Fruit fly (Drosophila melanogaster) whole organism, wandering third instar larva: ENCODE results near the gene CG7829.

Experiments used
- Myc ChIP-seq: fragments of >200 bp; optimal IDR thresholded peaks from 2 replicates; lab custom pipeline; 2017
- OdsH ChIP-seq: fragments of 200-800 bp; sonication (Bioruptor generic); optimal IDR thresholded peaks from 2 replicates; lab custom pipeline; 2016; ENCODE audit warnings: missing biosample characterization, mild to moderate bottlenecking, missing genetic modification characterization
- jim ChIP-seq: fragments of 175-275, 200-325 bp; sonication (Bioruptor generic); optimal IDR thresholded peaks from 2 replicates; lab custom pipeline; 2016; ENCODE audit warnings: missing biosample characterization, mild to moderate bottlenecking, missing genetic modification characterization
- usp ChIP-seq: fragments of >200 bp; optimal IDR thresholded peaks from 2 replicates; lab custom pipeline; 2017; ENCODE audit warnings: missing biosample characterization, missing genetic modification characterization

- TF ChIP-seq Myc (lab: Kevin White, UChicago) (peak; percentile 76), OdsH (GFP tag; lab: Kevin White, UChicago) (peak; percentile 63), usp (GFP tag; lab: Kevin White, UChicago) (no peak), jim (GFP tag; lab: Kevin White, UChicago) (no peak)
Observed at dm6 chr3R:29861432-29862249, 44.1 kb upstream of the CG7829 start, which contains the start of the genes CG15514 and RpS8.
